Worm (Caenorhabditis elegans): ENCODE results near the gene rol-6.

The rol-6 gene

ce11 chrII:8721955-8722524 lies 10.8 kb upstream of the rol-6 start, which contains the start of gene trcs-2:
Gene trcs-2, plus strand, starts transcription at chrII:8722474.
- TF ChIP-seq mxl-2 (GFP tag; conservative IDR thresholded peaks at IDR 0.05) (no peak), egl-43 (GFP tag; IDR thresholded peaks at IDR 0.05) (0 out of 2 replicates have a peak, but pooled peaks have one; percentile 16), ctbp-1 (GFP tag; IDR thresholded peaks at IDR 0.05) (no peak), nhr-42 (GFP tag; IDR thresholded peaks at IDR 0.05) (no peak), zip-2 (tag; optimal IDR thresholded peaks at IDR 0.05) (no peak), ceh-28 (tag; optimal IDR thresholded peaks at IDR 0.05) (no peak)

ce11 chrII:8726700-8727099 lies 6.2 kb upstream of the rol-6 start, which contains the start of gene T01B7.9:
Gene T01B7.9, minus strand, starts transcription at chrII:8726800.
- TF ChIP-seq spr-1 (tag; optimal IDR thresholded peaks at IDR 0.05) = no peak
- no peak for TF ChIP-seq zag-1 (tag; optimal IDR thresholded peaks at IDR 0.05)
- TF ChIP-seq ZK337.2 (GFP tag; IDR thresholded peaks at IDR 0.05) = no peak
- TF ChIP-seq dve-1 (tag; optimal IDR thresholded peaks at IDR 0.05; ENCODE audit: insufficient read depth) = no peak
- no peak for TF ChIP-seq attf-4 (tag; optimal IDR thresholded peaks at IDR 0.05)
- no peak for TF ChIP-seq skn-1 (tag; optimal IDR thresholded peaks at IDR 0.05)
- TF ChIP-seq ZK546.5 (tag; optimal IDR thresholded peaks at IDR 0.05) = no peak
- no peak for TF ChIP-seq F44E2.7 (GFP tag; IDR thresholded peaks at IDR 0.05)
- no peak for TF ChIP-seq egl-27 (tag; optimal IDR thresholded peaks at IDR 0.05)
- no peak for TF ChIP-seq mxl-3 (GFP tag; optimal IDR thresholded peaks at IDR 0.05)

- TF ChIP-seq aha-1 (tag) = peak; percentile 82
- no peak for TF ChIP-seq tag-97 (GFP tag; IDR thresholded peaks at IDR 0.05)
- TF ChIP-seq Y48G9A.11 (GFP tag; IDR thresholded peaks at IDR 0.05) = no peak
- TF ChIP-seq D1046.2 (GFP tag; IDR thresholded peaks at IDR 0.05) = no peak
- peak; percentile 26 for TF ChIP-seq nhr-28 (tag; optimal IDR thresholded peaks at IDR 0.05)
- TF ChIP-seq ceh-44 (GFP tag; IDR thresholded peaks at IDR 0.05) = no peak
- TF ChIP-seq F10B5.3 (tag; optimal IDR thresholded peaks at IDR 0.05) = no peak
- no peak for TF ChIP-seq ctbp-1 (GFP tag; IDR thresholded peaks at IDR 0.05)
- TF ChIP-seq ztf-11 (tag; optimal IDR thresholded peaks at IDR 0.05) = no peak
- no peak for TF ChIP-seq hlh-11 (tag; optimal IDR thresholded peaks at IDR 0.05)
- TF ChIP-seq saeg-2 (GFP tag; IDR thresholded peaks at IDR 0.05) = no peak
- TF ChIP-seq unc-62 (GFP tag; optimal IDR thresholded peaks at IDR 0.05 in 1 of 2) = peak in 1 of 2 experiments; percentile 56
- TF ChIP-seq unc-62 (tag; optimal IDR thresholded peaks at IDR 0.05) = no peak
- TF ChIP-seq pha-4 (GFP tag; IDR thresholded peaks at IDR 0.05) = no peak
- TF ChIP-seq pha-4 (tag; optimal IDR thresholded peaks at IDR 0.05) = no peak
Observed at ce11 chrII:8730281-8730680, 2.6 kb upstream of the rol-6 start.

ce11 chrII:8730960-8731693 lies 1.7 kb upstream of the rol-6 start:
- TF ChIP-seq aha-1 (tag) (peak; percentile 42), hlh-11 (tag; optimal IDR thresholded peaks at IDR 0.05) (peak; percentile 29), egl-27 (tag; optimal IDR thresholded peaks at IDR 0.05) (no peak), php-3 (GFP tag; IDR thresholded peaks at IDR 0.05) (no peak), nhr-28 (tag; optimal IDR thresholded peaks at IDR 0.05) (peak; percentile 47), unc-39 (tag; optimal IDR thresholded peaks at IDR 0.05) (no peak), egl-43 (GFP tag; IDR thresholded peaks at IDR 0.05) (no peak)

ce11 chrII:8731736-8732229 lies 1.1 kb upstream of the rol-6 start:
- TF ChIP-seq nhr-28 (tag; optimal IDR thresholded peaks at IDR 0.05) (peak; percentile 4), dpl-1 (GFP tag; optimal IDR thresholded peaks at IDR 0.05) (no peak), ZK546.5 (tag; optimal IDR thresholded peaks at IDR 0.05) (no peak), hlh-11 (tag; optimal IDR thresholded peaks at IDR 0.05) (peak; percentile 13)

All from whole organism, L4 larva.